Fruit fly (Drosophila melanogaster) whole organism, larva: ENCODE measurements around the gene robl37BC.
A peak's percentile ranks its signal among the peaks of the same experiment; 100 is the strongest.

Experiments
- noc ChIP-seq: fragments of 200-800 bp; sonication (Bioruptor generic); optimal IDR thresholded peaks from 3 replicates; lab custom pipeline; 2019; ENCODE audit warnings: missing biosample characterization, mild to moderate bottlenecking, missing genetic modification characterization, moderate library complexity

Gene robl37BC

dm6 chr2L:19010566-19010965 is at the start of gene robl37BC:
robl37BC (plus strand) TSS chr2L:19010866.
- no peak for TF ChIP-seq noc

dm6 chr2L:18965367-18966213 is 45.1 kb upstream of the robl37BC start:
- TF ChIP-seq noc, result peak; percentile 77

- peak; percentile 69 for TF ChIP-seq noc
Observed at dm6 chr2L:18966214-18966556, 44.5 kb upstream of the robl37BC start.

dm6 chr2L:18966844-18967243 is 43.8 kb upstream of the robl37BC start:
- peak; percentile 60 for TF ChIP-seq noc

dm6 chr2L:18967897-18968296 is 42.8 kb upstream of the robl37BC start:
- TF ChIP-seq noc, result no peak

- no peak for TF ChIP-seq noc
Observed at dm6 chr2L:18968370-18969105, 42.1 kb upstream of the robl37BC start, which contains the start of the genes Nak and Tango6. Nak (minus strand) TSS chr2L:18968744. Tango6 (plus strand) TSS chr2L:18969028.

dm6 chr2L:18974063-18974779 is 36.4 kb upstream of the robl37BC start, which contains the start of the genes L2HGDH and CG10431:
L2HGDH (minus strand) TSS chr2L:18974448.
CG10431 (plus strand) TSS chr2L:18974710.
- TF ChIP-seq noc, result peak; percentile 78

- TF ChIP-seq noc, result no peak
Observed at dm6 chr2L:18976749-18977148, 33.9 kb upstream of the robl37BC start.

- no peak for TF ChIP-seq noc
Observed at dm6 chr2L:18978923-18979322, 31.7 kb upstream of the robl37BC start.

dm6 chr2L:18979407-18979806 is 31.3 kb upstream of the robl37BC start:
- TF ChIP-seq noc, result no peak

dm6 chr2L:18980982-18981381 is 29.7 kb upstream of the robl37BC start:
- TF ChIP-seq noc, result no peak

dm6 chr2L:18981484-18981883 is 29.2 kb upstream of the robl37BC start:
- TF ChIP-seq noc, result no peak

dm6 chr2L:18981947-18982579 is 28.6 kb upstream of the robl37BC start:
- no peak for TF ChIP-seq noc

- TF ChIP-seq noc, result no peak
Observed at dm6 chr2L:18982826-18983758, 27.6 kb upstream of the robl37BC start.

- TF ChIP-seq noc, result no peak
Observed at dm6 chr2L:18984158-18984557, 26.5 kb upstream of the robl37BC start.
